Fruit fly (Drosophila melanogaster): Measurements from ENCODE around the gene pzg.

Gene pzg

dm6 chr3L:21285639-21286338 is at the start of gene pzg, which contains the start of gene CG12974 (continued):
- TF ChIP-seq Fer3 (tag; optimal IDR thresholded peaks at IDR 0.05) (peak; percentile 68), sim (GFP tag; IDR thresholded peaks at IDR 0.05) (0 out of 2 replicates have a peak, but pooled peaks have one; percentile 44), Ptx1 (GFP tag; IDR thresholded peaks at IDR 0.05) (peak; percentile 88), CG3726 (GFP tag; IDR thresholded peaks at IDR 0.05) (peak; percentile 61; the same call in 1 of the 3 replicates), CG8944 (GFP tag; optimal IDR thresholded peaks at IDR 0.05) (peak; percentile 48), CG10267 (tag; optimal IDR thresholded peaks at IDR 0.05) (peak; percentile 76), Ssrp (tag; optimal IDR thresholded peaks at IDR 0.05) (peak; percentile 90), CG8924 (tag; optimal IDR thresholded peaks at IDR 0.05) (peak; percentile 87), prd (optimal IDR thresholded peaks at IDR 0.05) (no peak), prd (GFP tag; IDR thresholded peaks at IDR 0.05) (peak; percentile 91), CG34224 (GFP tag; IDR thresholded peaks at IDR 0.05; ENCODE audit: partially characterized antibody) (peak; percentile 69; the same call in 1 of the 3 replicates), pros (GFP tag; optimal IDR thresholded peaks at IDR 0.05) (no peak), ems (GFP tag; optimal IDR thresholded peaks at IDR 0.05) (peak; percentile 63), CG10979 (tag; optimal IDR thresholded peaks at IDR 0.05) (peak; percentile 93), btn (GFP tag; optimal IDR thresholded peaks at IDR 0.05) (no peak), Atf-2 (GFP tag; optimal IDR thresholded peaks at IDR 0.05) (peak; percentile 51), CG4820 (GFP tag; optimal IDR thresholded peaks at IDR 0.05) (peak; percentile 77), Myb (GFP tag; optimal IDR thresholded peaks at IDR 0.05) (peak; percentile 70), lola (GFP tag; optimal IDR thresholded peaks at IDR 0.05) (peak in 1 of 3 experiments; percentile 94), CG10431 (GFP tag; optimal IDR thresholded peaks at IDR 0.05) (peak; percentile 63), CG17328 (GFP tag; IDR thresholded peaks at IDR 0.05) (peak; percentile 62), H15 (GFP tag; IDR thresholded peaks at IDR 0.05) (peak; percentile 87), Abd-B (GFP tag; optimal IDR thresholded peaks at IDR 0.05) (peak; percentile 88), fd96Cb (tag; optimal IDR thresholded peaks at IDR 0.05) (peak; percentile 73), crp (GFP tag; optimal IDR thresholded peaks at IDR 0.05) (peak in 1 of 2 experiments; percentile 64), cwo (GFP tag; optimal IDR thresholded peaks at IDR 0.05) (no peak), Scr (GFP tag; IDR thresholded peaks at IDR 0.05; ENCODE audit: partially characterized antibody) (peak; percentile 64), CkIIα-i1 (GFP tag; IDR thresholded peaks at IDR 0.05) (no peak), CG6765 (GFP tag; optimal IDR thresholded peaks at IDR 0.05) (peak; percentile 65), sug (tag; optimal IDR thresholded peaks at IDR 0.05) (peak; percentile 85), CG7928 (GFP tag; optimal IDR thresholded peaks at IDR 0.05) (peak; percentile 69), Sox102F (GFP tag; optimal IDR thresholded peaks at IDR 0.05) (peak; percentile 90), D (optimal IDR thresholded peaks at IDR 0.05) (no peak), D (GFP tag; optimal IDR thresholded peaks at IDR 0.05) (peak; percentile 63), Opbp (GFP tag; IDR thresholded peaks at IDR 0.05; ENCODE audit: partially characterized antibody) (peak; percentile 80), CG7556 (GFP tag; optimal IDR thresholded peaks at IDR 0.05) (peak; percentile 61), CG7839 (tag; optimal IDR thresholded peaks at IDR 0.05) (peak; percentile 70), CG16813 (GFP tag; IDR thresholded peaks at IDR 0.05; ENCODE audit: partially characterized antibody) (peak; percentile 77), CG4404 (GFP tag; IDR thresholded peaks at IDR 0.05) (peak; percentile 95), gce (GFP tag; IDR thresholded peaks at IDR 0.05) (no peak), CG14965 (GFP tag; optimal IDR thresholded peaks at IDR 0.05; ENCODE audit: borderline replicate concordance) (no peak), CG7357 (GFP tag; IDR thresholded peaks at IDR 0.05) (peak; percentile 72; the same call in 2 of the 3 replicates), gsb-n (tag; optimal IDR thresholded peaks at IDR 0.05) (peak; percentile 54), Six4 (GFP tag; optimal IDR thresholded peaks at IDR 0.05) (peak; percentile 16), CG14014 (GFP tag; IDR thresholded peaks at IDR 0.05) (0 out of 2 replicates have a peak, but pooled peaks have one; percentile 55), chm (GFP tag; IDR thresholded peaks at IDR 0.05) (peak; percentile 84), CG9876 (GFP tag; optimal IDR thresholded peaks at IDR 0.05) (peak; percentile 94), CG17385 (GFP tag; optimal IDR thresholded peaks at IDR 0.05) (peak; percentile 19), GATAe (GFP tag; conservative IDR thresholded peaks at IDR 0.05) (no peak)

Measured in whole organism, embryonic.